Worm (Caenorhabditis elegans): ENCODE data around the gene sym-1.

The sym-1 gene

DNA sequence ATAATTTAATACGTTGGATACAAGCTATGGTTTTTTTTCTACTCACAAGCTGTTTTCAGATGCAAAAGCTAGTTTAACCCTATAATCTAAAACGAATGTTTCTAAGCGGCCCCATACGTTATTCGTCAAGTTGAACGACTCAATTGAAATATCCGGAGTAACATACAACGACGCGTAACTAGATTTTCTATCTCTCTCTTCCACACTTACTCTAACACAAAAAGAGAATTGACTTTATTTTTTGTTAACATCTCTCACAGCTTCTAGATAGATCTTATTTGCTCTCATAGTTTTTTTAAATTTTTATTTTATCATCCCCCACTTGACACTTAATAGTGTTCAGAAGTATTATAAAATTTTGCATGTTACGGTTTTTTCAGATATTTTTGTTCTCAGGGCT is 11.8 kb downstream of the sym-1 start:
- no peak for TF ChIP-seq npax-4 (tag; optimal IDR thresholded peaks at IDR 0.05)
- TF ChIP-seq fkh-10 (GFP tag; optimal IDR thresholded peaks at IDR 0.05): no peak
- no peak for TF ChIP-seq tbx-2 (tag; optimal IDR thresholded peaks at IDR 0.05)
- no peak for TF ChIP-seq ceh-18 (tag; optimal IDR thresholded peaks at IDR 0.05)
- no peak for TF ChIP-seq ceh-2 (tag; optimal IDR thresholded peaks at IDR 0.05)
- no peak for TF ChIP-seq tbx-7 (tag; optimal IDR thresholded peaks at IDR 0.05)
- TF ChIP-seq unc-42 (tag; optimal IDR thresholded peaks at IDR 0.05): peak; percentile 94

DNA sequence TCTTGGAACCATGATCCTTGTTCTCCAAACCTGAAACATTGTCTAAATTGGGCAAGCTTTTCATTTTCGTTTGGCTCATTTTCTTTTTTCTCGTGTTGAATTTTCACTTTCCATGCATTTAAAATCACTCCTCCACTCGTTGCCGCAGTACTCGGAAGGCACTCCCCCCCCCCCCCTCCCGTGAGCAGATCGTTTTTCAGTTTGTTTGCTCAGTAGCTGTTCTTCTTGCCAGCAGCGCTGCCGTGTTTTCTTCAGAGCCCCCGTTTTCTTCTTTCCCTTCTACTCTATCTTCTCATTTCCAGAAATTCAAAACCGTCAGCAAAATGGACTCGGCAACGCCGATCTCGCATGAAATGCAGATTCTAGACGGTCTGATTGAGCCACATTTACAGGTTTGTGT is 13.4 kb downstream of the sym-1 start, which contains the start of gene C44H4.8:
TSS of gene C44H4.8 (plus strand) at position 301 of the 400 bp plus-strand sequence.
- TF ChIP-seq unc-55 (GFP tag; optimal IDR thresholded peaks at IDR 0.05) (no peak), madf-2 (tag; optimal IDR thresholded peaks at IDR 0.05) (no peak), hlh-6 (tag; optimal IDR thresholded peaks at IDR 0.05) (no peak), gmeb-2 (tag; optimal IDR thresholded peaks at IDR 0.05) (no peak), dmd-4 (tag; optimal IDR thresholded peaks at IDR 0.05; ENCODE audit: borderline replicate concordance) (no peak), odd-2 (tag; optimal IDR thresholded peaks at IDR 0.05) (no peak), F13H6.1 (tag; optimal IDR thresholded peaks at IDR 0.05) (no peak), unc-42 (tag; optimal IDR thresholded peaks at IDR 0.05) (no peak), ceh-2 (tag; optimal IDR thresholded peaks at IDR 0.05) (no peak), mec-3 (tag; optimal IDR thresholded peaks at IDR 0.05; ENCODE audit: borderline replicate concordance) (no peak), pha-4 (tag; optimal IDR thresholded peaks at IDR 0.05) (no peak), elt-2 (tag; optimal IDR thresholded peaks at IDR 0.05) (no peak), ceh-31 (tag; optimal IDR thresholded peaks at IDR 0.05) (no peak), sdc-2 (tag; optimal IDR thresholded peaks at IDR 0.05) (no peak), ttx-3 (tag; optimal IDR thresholded peaks at IDR 0.05) (no peak), elt-4 (tag; optimal IDR thresholded peaks at IDR 0.05) (no peak), tbx-7 (tag; optimal IDR thresholded peaks at IDR 0.05) (no peak), ceh-24 (tag; optimal IDR thresholded peaks at IDR 0.05) (no peak), ceh-19 (GFP tag; optimal IDR thresholded peaks at IDR 0.05) (no peak)

ce11 chrX:14599245-14599644 is 17.8 kb downstream of the sym-1 start, which contains the start of gene C44H4.6:
C44H4.6 (minus strand) TSS chrX:14599345.
- no peak for TF ChIP-seq K02D7.2 (tag; optimal IDR thresholded peaks at IDR 0.05)
- TF ChIP-seq ref-2 (tag; optimal IDR thresholded peaks at IDR 0.05): no peak
- TF ChIP-seq madf-2 (tag; optimal IDR thresholded peaks at IDR 0.05): no peak
- TF ChIP-seq pha-2 (tag; optimal IDR thresholded peaks at IDR 0.05): no peak
- no peak for TF ChIP-seq elt-4 (tag; optimal IDR thresholded peaks at IDR 0.05)
- no peak for TF ChIP-seq syd-9 (tag; optimal IDR thresholded peaks at IDR 0.05)
- no peak for TF ChIP-seq T23F11.4 (GFP tag; optimal IDR thresholded peaks at IDR 0.05)
- TF ChIP-seq sox-4 (tag; optimal IDR thresholded peaks at IDR 0.05): no peak
- no peak for TF ChIP-seq ahr-1 (tag; optimal IDR thresholded peaks at IDR 0.05)
- TF ChIP-seq unc-55 (GFP tag; optimal IDR thresholded peaks at IDR 0.05): no peak
- no peak for TF ChIP-seq che-1 (tag; optimal IDR thresholded peaks at IDR 0.05)
- no peak for TF ChIP-seq ceh-9 (tag; optimal IDR thresholded peaks at IDR 0.05)
- TF ChIP-seq nfya-1 (tag; optimal IDR thresholded peaks at IDR 0.05): no peak

- TF ChIP-seq lim-6 (tag; optimal IDR thresholded peaks at IDR 0.05) (no peak), nhr-232 (tag; optimal IDR thresholded peaks at IDR 0.05) (no peak), elt-2 (tag; optimal IDR thresholded peaks at IDR 0.05) (no peak), npax-4 (tag; optimal IDR thresholded peaks at IDR 0.05) (no peak), ceh-34 (tag; optimal IDR thresholded peaks at IDR 0.05) (peak; percentile 72), rnt-1 (tag; optimal IDR thresholded peaks at IDR 0.05) (peak; percentile 17), Y22D7AL.16 (tag; optimal IDR thresholded peaks at IDR 0.05) (no peak), sox-4 (tag; optimal IDR thresholded peaks at IDR 0.05) (no peak), ceh-6 (GFP tag; optimal IDR thresholded peaks at IDR 0.05) (no peak), hlh-13 (GFP tag; optimal IDR thresholded peaks at IDR 0.05) (no peak), ahr-1 (tag; optimal IDR thresholded peaks at IDR 0.05) (no peak), pat-9 (tag; optimal IDR thresholded peaks at IDR 0.05) (no peak), fkh-10 (GFP tag; optimal IDR thresholded peaks at IDR 0.05) (no peak), madf-2 (tag; optimal IDR thresholded peaks at IDR 0.05) (no peak), C08G9.2 (tag; optimal IDR thresholded peaks at IDR 0.05) (peak; percentile 44), sox-2 (GFP tag; IDR thresholded peaks at IDR 0.05) (no peak), ceh-45 (GFP tag; IDR thresholded peaks at IDR 0.05) (no peak), ceh-19 (GFP tag; optimal IDR thresholded peaks at IDR 0.05) (peak; percentile 27), zip-5 (tag; optimal IDR thresholded peaks at IDR 0.05) (no peak), syd-9 (tag; optimal IDR thresholded peaks at IDR 0.05) (peak; percentile 46), hlh-6 (tag; optimal IDR thresholded peaks at IDR 0.05) (no peak), ceh-24 (tag; optimal IDR thresholded peaks at IDR 0.05) (no peak), ceh-18 (tag; optimal IDR thresholded peaks at IDR 0.05) (peak; percentile 24), fkh-6 (tag; optimal IDR thresholded peaks at IDR 0.05) (no peak), pqm-1 (tag; optimal IDR thresholded peaks at IDR 0.05) (no peak)
Measured at ce11 chrX:14602676-14603075, 21.3 kb downstream of the sym-1 start, which contains the start of gene eor-2. eor-2 (plus strand) TSS chrX:14603017.

All from whole organism, late embryonic.